Worm (Caenorhabditis elegans): ENCODE results near the gene B0507.1.
"Not testable (repeated sequence)": the region's sequence is repeated elsewhere in the genome, so short reads cannot be mapped to it uniquely, and the experiment has no call there.

The B0507.1 gene

ce11 chrV:8805047-8805446, 28.7 kb downstream of the B0507.1 start:
- no peak for TF ChIP-seq unc-62 (GFP tag; optimal IDR thresholded peaks at IDR 0.05)

- TF ChIP-seq unc-62 (GFP tag; optimal IDR thresholded peaks at IDR 0.05) = not testable (repeated sequence)
Observed at ce11 chrV:8819855-8820254, 43.5 kb downstream of the B0507.1 start, which contains the start of gene rpm-1. Gene rpm-1 (minus strand): TSS chrV:8819955.

Measured in whole organism, dauer.